Worm (Caenorhabditis elegans): ENCODE data around the gene F13D12.8.

DNA sequence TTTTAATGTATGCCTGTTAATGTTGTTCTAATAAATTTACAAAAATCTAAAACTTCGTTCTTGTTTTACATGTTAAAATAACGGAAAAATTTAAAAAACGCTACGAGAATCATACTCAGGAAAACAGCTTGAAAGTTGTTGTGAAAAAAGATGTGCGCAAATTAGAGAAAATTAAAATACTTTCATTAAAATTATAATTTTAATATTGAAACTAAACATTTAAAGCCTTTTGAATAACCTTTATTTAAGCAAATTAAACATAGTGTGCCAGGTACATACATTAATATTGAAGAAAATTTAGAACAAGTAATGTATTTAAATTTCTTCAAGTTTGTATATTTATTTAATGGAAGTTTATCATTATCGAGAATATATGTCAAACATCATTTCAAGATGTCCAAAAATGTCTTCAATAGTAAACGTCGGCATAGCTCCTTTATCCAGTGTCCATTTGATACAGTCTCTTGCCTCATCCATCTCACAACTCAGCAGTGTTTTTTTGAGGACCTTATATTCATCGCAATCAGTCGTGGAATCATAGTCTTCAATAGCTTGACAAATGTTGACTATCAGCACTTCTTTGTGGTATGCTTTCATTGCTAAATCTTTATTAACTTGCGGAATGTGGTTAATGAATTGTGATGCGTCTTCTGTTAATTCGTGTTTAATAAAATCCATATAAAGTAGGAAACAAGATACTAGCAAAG, 29.6 kb upstream of the F13D12.8 start:
- no peak for TF ChIP-seq blmp-1 (tag; optimal IDR thresholded peaks at IDR 0.05)
- no peak for TF ChIP-seq unc-39 (tag; optimal IDR thresholded peaks at IDR 0.05)
- TF ChIP-seq mab-5 (tag; optimal IDR thresholded peaks at IDR 0.05): no peak
- no peak for TF ChIP-seq sptf-1 (tag; optimal IDR thresholded peaks at IDR 0.05)
- no peak for TF ChIP-seq nhr-237 (tag; optimal IDR thresholded peaks at IDR 0.05)
- TF ChIP-seq unc-62 (GFP tag; optimal IDR thresholded peaks at IDR 0.05): no peak
- no peak for TF ChIP-seq mls-2 (tag; optimal IDR thresholded peaks at IDR 0.05)
- TF ChIP-seq nhr-76 (tag; optimal IDR thresholded peaks at IDR 0.05): no peak
- TF ChIP-seq ztf-11 (tag; optimal IDR thresholded peaks at IDR 0.05): no peak
